Worm (Caenorhabditis elegans): ENCODE measurements around the gene R04B5.5.

DNA sequence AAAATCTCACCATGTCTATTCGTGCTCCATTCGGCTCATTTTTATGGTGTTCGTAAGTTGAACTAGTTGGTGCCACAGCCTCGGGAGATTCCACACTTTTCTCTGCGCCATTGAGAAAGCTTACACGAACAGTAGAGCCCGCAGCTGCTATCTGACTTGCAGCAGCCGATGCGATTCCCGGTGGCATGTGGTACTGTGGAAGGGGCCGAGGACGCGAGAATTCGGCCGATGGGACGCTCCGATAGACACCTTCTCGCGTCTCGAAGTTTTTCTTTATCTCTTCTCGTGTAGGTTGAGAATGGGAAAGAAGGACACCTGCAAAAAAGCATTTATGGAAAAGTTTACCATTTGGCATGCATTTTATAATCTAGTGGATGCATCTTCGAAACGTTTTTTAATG is 46.0 kb downstream of the R04B5.5 start:
- TF ChIP-seq unc-55 (GFP tag; optimal IDR thresholded peaks at IDR 0.05) (no peak), pqm-1 (tag; optimal IDR thresholded peaks at IDR 0.05) (no peak), ama-1 (optimal IDR thresholded peaks at IDR 0.05) (no peak), rnt-1 (tag; optimal IDR thresholded peaks at IDR 0.05) (no peak), ttx-3 (tag; optimal IDR thresholded peaks at IDR 0.05) (no peak), dve-1 (tag; optimal IDR thresholded peaks at IDR 0.05) (no peak), ceh-2 (tag; optimal IDR thresholded peaks at IDR 0.05) (no peak)
